Worm (Caenorhabditis elegans) whole organism, late embryonic: ENCODE results near the gene W01D2.1.

Source experiments
- C38D4.7 ChIP-seq: fragments of 200-800 bp; sonication (Bioruptor generic); optimal IDR thresholded peaks from 2 replicates; lab custom pipeline; 2018; ENCODE audit warnings: mild to moderate bottlenecking, missing genetic modification characterization, moderate library complexity, missing compliant biosample characterization
- ceh-19 ChIP-seq: fragments of 200-800 bp; sonication (Bioruptor generic); optimal IDR thresholded peaks from 2 replicates; lab custom pipeline; 2018; ENCODE audit warnings: mild to moderate bottlenecking, missing genetic modification characterization, missing compliant biosample characterization
- che-1 ChIP-seq: sonication (generic microtip); optimal IDR thresholded peaks from 2 replicates; lab custom pipeline; 2016; ENCODE audit warnings: mild to moderate bottlenecking, missing genetic modification characterization, missing compliant biosample characterization
- elt-4 ChIP-seq: sonication (generic microtip); optimal IDR thresholded peaks from 2 replicates; lab custom pipeline; 2016; ENCODE audit warnings: missing genetic modification characterization, missing compliant biosample characterization
- lim-6 ChIP-seq: sonication (generic microtip); optimal IDR thresholded peaks from 2 replicates; lab custom pipeline; 2016; ENCODE audit warnings: missing genetic modification characterization, missing compliant biosample characterization
- nhr-11 ChIP-seq: fragments of 150-350 bp; optimal IDR thresholded peaks from 2 replicates; lab custom pipeline; 2014; ENCODE audit warnings: missing biosample characterization, missing genetic modification characterization
- rnt-1 ChIP-seq: sonication (generic microtip); optimal IDR thresholded peaks from 2 replicates; lab custom pipeline; 2016; ENCODE audit warnings: missing genetic modification characterization, missing compliant biosample characterization
- unc-86 ChIP-seq: sonication (generic microtip); optimal IDR thresholded peaks from 2 replicates; lab custom pipeline; 2016; ENCODE audit warnings: missing genetic modification characterization, missing compliant biosample characterization

DNA sequence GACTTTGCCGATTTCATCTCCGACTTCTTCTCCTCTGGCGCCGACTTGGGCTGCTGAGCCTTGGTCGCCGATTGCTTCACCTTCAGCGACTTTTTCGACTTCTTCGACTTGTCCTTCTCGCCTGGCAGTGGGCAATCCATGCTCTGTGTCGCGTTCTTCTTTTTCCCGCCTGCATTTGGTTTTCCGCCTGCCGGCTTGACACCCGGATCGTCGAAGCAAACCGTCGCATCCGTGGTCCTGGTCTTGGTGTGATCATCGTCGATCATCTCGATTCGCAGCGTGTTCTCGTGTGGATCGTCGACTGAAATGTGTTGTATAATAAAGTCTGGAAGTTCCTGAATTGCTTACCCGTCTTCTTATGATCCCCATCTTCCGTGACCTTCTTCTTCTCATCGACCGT is 43.2 kb upstream of the W01D2.1 start:
- TF ChIP-seq nhr-11 (tag; lab: Kevin White, UChicago) (no peak), rnt-1 (tag; lab: Kevin White, UChicago) (no peak), lim-6 (no peak), C38D4.7 (GFP tag; lab: Kevin White, UChicago) (no peak), unc-86 (tag; lab: Kevin White, UChicago) (no peak), ceh-19 (GFP tag; lab: Kevin White, UChicago) (no peak), elt-4 (tag; lab: Kevin White, UChicago) (no peak), che-1 (tag; lab: Kevin White, UChicago) (no peak)
